Worm (Caenorhabditis elegans) whole organism, L1 larva: ENCODE results near the gene gbf-1.

Experiments used
- C16A3.4 ChIP-seq: fragments of 150-350 bp; optimal IDR thresholded peaks from 2 replicates; lab custom pipeline; 2014; ENCODE audit warnings: missing biosample characterization, missing genetic modification characterization
- C34B4.2 ChIP-seq: sonication (generic microtip); optimal IDR thresholded peaks from 2 replicates; lab custom pipeline; 2017; ENCODE audit warnings: mild to moderate bottlenecking, missing genetic modification characterization, missing compliant biosample characterization
- F16B12.6 ChIP-seq: fragments of 150-350 bp; optimal IDR thresholded peaks from 2 replicates; lab custom pipeline; 2014; ENCODE audit warnings: missing biosample characterization, missing genetic modification characterization
- Y116A8C.19 ChIP-seq: sonication (generic microtip); optimal IDR thresholded peaks from 2 replicates; lab custom pipeline; 2016; ENCODE audit warnings: missing compliant biosample characterization, missing genetic modification characterization, borderline replicate concordance
- ama-1 ChIP-seq: fragments of 150-350 bp; optimal IDR thresholded peaks from 2 replicates; lab custom pipeline; 2014
- blmp-1 ChIP-seq: fragments of 150-350 bp; optimal IDR thresholded peaks from 2 replicates; lab custom pipeline; 2014; ENCODE audit warnings: missing biosample characterization, missing genetic modification characterization
- ceh-63 ChIP-seq: fragments of 200-800 bp; sonication (Bioruptor generic); optimal IDR thresholded peaks from 2 replicates; lab custom pipeline; 2018; ENCODE audit warnings: mild to moderate bottlenecking, missing genetic modification characterization, missing compliant biosample characterization
- ceh-82 ChIP-seq, 3 experiments: fragments of 150-350 bp in 1 of 3; sonication (generic microtip) in 2 of 3; optimal IDR thresholded peaks; 2 replicates each; lab custom pipeline; 2014 to 2017; ENCODE audit warnings: missing biosample characterization in 3 of 3, missing genetic modification characterization in 3 of 3
- ceh-90 ChIP-seq: sonication (generic microtip); optimal IDR thresholded peaks from 2 replicates; lab custom pipeline; 2016; ENCODE audit warnings: missing genetic modification characterization, missing compliant biosample characterization
- dsc-1 ChIP-seq: sonication (generic microtip); optimal IDR thresholded peaks from 2 replicates; lab custom pipeline; 2016; ENCODE audit warnings: mild to moderate bottlenecking, missing genetic modification characterization, missing compliant biosample characterization
- efl-1 ChIP-seq, 4 experiments: fragments of 150-350 bp; optimal IDR thresholded peaks in 3 of 4; peaks in 1 of 4; 1 replicate in 1 of 4; 2 replicates in 3 of 4; lab custom pipeline; 2014; ENCODE audit warnings: missing biosample characterization in 2 of 4, missing genetic modification characterization in 2 of 4, missing genetic modification reagents in 2 of 4
- egl-13 ChIP-seq: sonication (generic microtip); optimal IDR thresholded peaks from 2 replicates; lab custom pipeline; 2016; ENCODE audit warnings: missing genotype, missing genetic modification reagents, missing genetic modification characterization, missing compliant biosample characterization
- egl-27 ChIP-seq, 2 experiments: fragments of 150-350 bp in 1 of 2; sonication (generic microtip); optimal IDR thresholded peaks; 3 replicates each; lab custom pipeline; 2017 to 2018; ENCODE audit warnings: missing biosample characterization in 2 of 2, missing genetic modification characterization in 2 of 2, missing genetic modification reagents in 2 of 2
- elt-2 ChIP-seq: sonication (generic microtip); optimal IDR thresholded peaks from 2 replicates; lab custom pipeline; 2016; ENCODE audit warnings: missing genetic modification characterization, mild to moderate bottlenecking, inconsistent platforms, missing compliant biosample characterization, missing genetic modification reagents
- elt-3 ChIP-seq, 6 experiments: fragments of 150-350 bp in 1 of 6; sonication (generic microtip); optimal IDR thresholded peaks; 2 replicates each; lab custom pipeline; 2017 to 2018; ENCODE audit warnings: missing biosample characterization in 6 of 6, missing genetic modification characterization in 6 of 6, inconsistent platforms in 1 of 6
- fkh-10 ChIP-seq: sonication (generic microtip); optimal IDR thresholded peaks from 2 replicates; lab custom pipeline; 2017; ENCODE audit warnings: missing biosample characterization, missing genetic modification reagents, missing genetic modification characterization
- fkh-4 ChIP-seq: sonication (generic microtip); optimal IDR thresholded peaks from 2 replicates; lab custom pipeline; 2016; ENCODE audit warnings: missing compliant biosample characterization, missing genetic modification characterization, borderline replicate concordance
- fkh-8 ChIP-seq: sonication (generic microtip); optimal IDR thresholded peaks from 2 replicates; lab custom pipeline; 2016; ENCODE audit warnings: mild to moderate bottlenecking, missing genetic modification characterization, missing compliant biosample characterization
- hlh-17 ChIP-seq: fragments of 200-800 bp; sonication (Bioruptor generic); optimal IDR thresholded peaks from 2 replicates; lab custom pipeline; 2018; ENCODE audit warnings: missing genetic modification characterization, mild to moderate bottlenecking, missing compliant biosample characterization, moderate library complexity, borderline replicate concordance
- hlh-4 ChIP-seq: sonication (generic microtip); optimal IDR thresholded peaks from 2 replicates; lab custom pipeline; 2016; ENCODE audit warnings: mild to moderate bottlenecking, missing genetic modification characterization, missing compliant biosample characterization
- hpl-2 ChIP-seq: fragments of 150-350 bp; optimal IDR thresholded peaks from 2 replicates; lab custom pipeline; 2014; ENCODE audit warnings: missing biosample characterization, missing genetic modification reagents, missing genetic modification characterization
- lin-39 ChIP-seq: fragments of 150-350 bp; optimal IDR thresholded peaks from 2 replicates; lab custom pipeline; 2014; ENCODE audit warnings: missing biosample characterization, missing genetic modification reagents, missing genetic modification characterization
- lir-3 ChIP-seq: sonication (generic microtip); optimal IDR thresholded peaks from 2 replicates; lab custom pipeline; 2016; ENCODE audit warnings: mild to moderate bottlenecking, missing genetic modification characterization, moderate library complexity, missing compliant biosample characterization; ENCODE audit not compliant: poor library complexity
- mab-9 ChIP-seq: fragments of 200-800 bp; sonication (Bioruptor generic); IDR thresholded peaks from 2 replicates; pipeline ENCODE4 v1.3.6; 2022; ENCODE audit warnings: missing genetic modification reagents, missing genetic modification characterization, missing compliant biosample characterization
- mdl-1 ChIP-seq, 2 experiments: fragments of 150-350 bp; optimal IDR thresholded peaks; 2 replicates each; lab custom pipeline; 2014 to 2017; ENCODE audit warnings: missing biosample characterization in 2 of 2, missing genetic modification characterization in 2 of 2, inconsistent platforms in 1 of 2
- mef-2 ChIP-seq: fragments of 150-350 bp; optimal IDR thresholded peaks from 2 replicates; lab custom pipeline; 2014; ENCODE audit warnings: missing biosample characterization, missing genetic modification characterization
- nhr-28 ChIP-seq: fragments of 150-350 bp; optimal IDR thresholded peaks from 2 replicates; lab custom pipeline; 2014; ENCODE audit warnings: missing biosample characterization, missing genetic modification characterization
- nhr-47 ChIP-seq: sonication (generic microtip); optimal IDR thresholded peaks from 2 replicates; lab custom pipeline; 2016; ENCODE audit warnings: mild to moderate bottlenecking, missing genetic modification characterization, moderate library complexity, missing compliant biosample characterization
- nhr-71 ChIP-seq: sonication (generic microtip); optimal IDR thresholded peaks from 2 replicates; lab custom pipeline; 2016; ENCODE audit warnings: mild to moderate bottlenecking, missing genetic modification characterization, moderate library complexity, missing compliant biosample characterization
- nhr-77 ChIP-seq: fragments of 150-350 bp; optimal IDR thresholded peaks from 2 replicates; lab custom pipeline; 2014; ENCODE audit warnings: missing biosample characterization, missing genetic modification characterization
- nhr-84 ChIP-seq: sonication (generic microtip); optimal IDR thresholded peaks from 2 replicates; lab custom pipeline; 2017; ENCODE audit warnings: missing biosample characterization, missing genetic modification characterization
- nhr-85 ChIP-seq: sonication (generic microtip); peaks from one replicate; lab custom pipeline; 2016; ENCODE audit warnings: missing genetic modification characterization, inconsistent platforms, missing compliant biosample characterization
- pax-3 ChIP-seq: fragments of 200-800 bp; sonication (Bioruptor generic); optimal IDR thresholded peaks from 2 replicates; lab custom pipeline; 2018; ENCODE audit warnings: mild to moderate bottlenecking, missing genetic modification characterization, moderate library complexity, missing compliant biosample characterization
- rnt-1 ChIP-seq: sonication (generic microtip); optimal IDR thresholded peaks from 2 replicates; lab custom pipeline; 2016; ENCODE audit warnings: mild to moderate bottlenecking, missing genetic modification characterization, moderate library complexity, missing compliant biosample characterization
- skn-1 ChIP-seq: fragments of 150-350 bp; optimal IDR thresholded peaks from 2 replicates; lab custom pipeline; 2014; ENCODE audit warnings: missing biosample characterization, missing genetic modification characterization
- sup-37 ChIP-seq: fragments of 200-800 bp; sonication (Bioruptor generic); optimal IDR thresholded peaks from 2 replicates; lab custom pipeline; 2018; ENCODE audit warnings: mild to moderate bottlenecking, missing genetic modification characterization, missing compliant biosample characterization
- swsn-7 ChIP-seq: sonication (generic microtip); optimal IDR thresholded peaks from 2 replicates; lab custom pipeline; 2016; ENCODE audit warnings: missing genetic modification characterization, missing compliant biosample characterization
- tbx-2 ChIP-seq: sonication (generic microtip); optimal IDR thresholded peaks from 2 replicates; lab custom pipeline; 2016; ENCODE audit warnings: missing genetic modification characterization, missing compliant biosample characterization
- unc-30 ChIP-seq: sonication (generic microtip); optimal IDR thresholded peaks from 2 replicates; lab custom pipeline; 2017; ENCODE audit warnings: missing biosample characterization, missing genetic modification characterization
- vab-15 ChIP-seq: sonication (generic microtip); optimal IDR thresholded peaks from 2 replicates; lab custom pipeline; 2017; ENCODE audit warnings: missing genotype, mild to moderate bottlenecking, missing genetic modification characterization, missing compliant biosample characterization
- ztf-11 ChIP-seq, 2 experiments: sonication (generic microtip); optimal IDR thresholded peaks; 2 replicates each; lab custom pipeline; 2016 to 2017; ENCODE audit warnings: missing genetic modification characterization in 2 of 2, missing biosample characterization in 1 of 2, missing compliant biosample characterization in 1 of 2

Gene gbf-1

DNA sequence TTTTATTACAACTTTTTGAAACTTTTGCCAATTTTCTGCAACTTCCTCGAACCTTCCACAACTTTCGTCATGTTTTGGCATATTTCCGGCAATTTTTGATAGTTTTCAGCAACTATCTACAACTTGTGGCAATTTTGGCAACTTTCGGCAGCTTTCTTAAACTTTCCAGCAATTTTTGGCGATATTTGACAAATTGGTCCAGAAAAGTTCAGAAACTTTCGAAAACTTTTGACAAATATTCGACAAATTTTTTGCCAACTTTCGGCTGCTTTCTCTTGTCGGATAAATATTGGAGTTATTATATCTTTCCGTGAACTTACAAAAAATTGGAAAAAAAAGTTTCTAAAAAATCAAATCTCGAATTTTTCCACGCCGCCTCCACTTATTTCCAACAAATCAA lies 43.2 kb downstream of the gbf-1 start, which contains the start of gene Y41C4A.18:
TSS of gene Y41C4A.18 (plus strand) at position 301 of the 400 bp plus-strand sequence.
- TF ChIP-seq ztf-11 (tag; optimal IDR thresholded peaks at IDR 0.05; lab: Kevin White, UChicago) (no peak), fkh-4 (tag; lab: Kevin White, UChicago) (no peak), egl-27 (tag; optimal IDR thresholded peaks at IDR 0.05; lab: Kevin White, UChicago) (no peak), vab-15 (tag; lab: Kevin White, UChicago) (no peak), sup-37 (GFP tag; lab: Kevin White, UChicago) (no peak), skn-1 (tag; lab: Kevin White, UChicago) (no peak), elt-2 (tag; lab: Kevin White, UChicago) (no peak), fkh-10 (no peak), unc-30 (no peak), nhr-77 (tag; lab: Kevin White, UChicago) (no peak), nhr-47 (tag; lab: Kevin White, UChicago) (no peak), egl-13 (tag; lab: Kevin White, UChicago) (no peak), nhr-28 (tag; lab: Kevin White, UChicago) (no peak), rnt-1 (tag; lab: Kevin White, UChicago) (no peak), ceh-63 (no peak), hlh-4 (tag; lab: Kevin White, UChicago) (no peak), C34B4.2 (tag; lab: Kevin White, UChicago) (no peak), ama-1 (no peak), pax-3 (tag; lab: Kevin White, UChicago) (no peak), swsn-7 (tag; lab: Kevin White, UChicago) (no peak)

DNA sequence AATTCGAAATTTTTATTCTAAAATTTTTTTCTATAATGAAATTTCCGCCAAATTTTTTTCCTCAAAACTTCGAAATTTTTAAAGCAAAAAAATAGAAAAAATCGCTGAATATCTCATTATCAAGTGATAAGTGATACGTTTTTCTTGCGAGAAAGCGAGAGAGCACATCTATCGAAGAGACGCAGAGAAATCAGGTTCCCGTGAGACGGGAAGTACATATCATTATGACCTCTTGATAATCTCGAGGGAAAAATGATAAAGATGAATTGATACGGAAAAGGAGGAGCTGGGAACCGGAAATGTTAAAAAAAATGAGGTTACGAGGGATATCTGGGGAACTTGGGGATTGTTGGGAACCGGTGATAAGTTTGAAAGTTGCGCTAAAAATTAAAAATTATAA lies 46.5 kb downstream of the gbf-1 start:
- TF ChIP-seq fkh-8 (tag; lab: Kevin White, UChicago): no peak
- TF ChIP-seq ceh-82 (tag; optimal IDR thresholded peaks at IDR 0.05; lab: Kevin White, UChicago): no peak
- no peak for TF ChIP-seq dsc-1 (tag; lab: Kevin White, UChicago)
- no peak for TF ChIP-seq tbx-2 (tag; lab: Kevin White, UChicago)
- TF ChIP-seq nhr-47 (tag; lab: Kevin White, UChicago): no peak
- no peak for TF ChIP-seq F16B12.6 (tag; lab: Kevin White, UChicago)
- TF ChIP-seq ztf-11 (tag; optimal IDR thresholded peaks at IDR 0.05; lab: Kevin White, UChicago): no peak
- TF ChIP-seq nhr-71: no peak
- no peak for TF ChIP-seq C16A3.4 (tag; lab: Kevin White, UChicago)
- TF ChIP-seq egl-27 (tag; optimal IDR thresholded peaks at IDR 0.05; lab: Kevin White, UChicago): no peak
- no peak for TF ChIP-seq hlh-17 (GFP tag; lab: Kevin White, UChicago)
- peak in 5 of 6 experiments; percentile 41 to 96 (median 91) for TF ChIP-seq elt-3 (tag; optimal IDR thresholded peaks at IDR 0.05; lab: Kevin White, UChicago)
- TF ChIP-seq blmp-1 (tag; lab: Kevin White, UChicago): peak; percentile 30
- TF ChIP-seq pax-3 (tag; lab: Kevin White, UChicago): no peak
- TF ChIP-seq ceh-90 (tag; lab: Kevin White, UChicago): no peak
- TF ChIP-seq hpl-2 (GFP tag; lab: Kevin White, UChicago): no peak
- no peak for TF ChIP-seq nhr-85 (tag; lab: Kevin White, UChicago)
- no peak for TF ChIP-seq skn-1 (tag; lab: Kevin White, UChicago)
- no peak for TF ChIP-seq lir-3 (tag; lab: Kevin White, UChicago)
- TF ChIP-seq mdl-1 (tag; optimal IDR thresholded peaks at IDR 0.05; lab: Kevin White, UChicago): no peak
- no peak for TF ChIP-seq efl-1 (optimal IDR thresholded peaks at IDR 0.05; lab: Kevin White, UChicago)
- TF ChIP-seq efl-1 (GFP tag; optimal IDR thresholded peaks at IDR 0.05 in 1 of 2; lab: Kevin White, UChicago): no peak
- TF ChIP-seq elt-2 (tag; lab: Kevin White, UChicago): peak; percentile 44
- no peak for TF ChIP-seq lin-39 (tag; lab: Kevin White, UChicago)
- TF ChIP-seq mef-2: no peak
- TF ChIP-seq mab-9 (GFP tag; lab: Robert Waterston, UW): no peak
- TF ChIP-seq Y116A8C.19 (tag; lab: Kevin White, UChicago): no peak
- no peak for TF ChIP-seq nhr-84 (tag; lab: Kevin White, UChicago)
